Fruit fly (Drosophila melanogaster): Measurements from ENCODE around the gene CG13784.
A peak's percentile ranks its signal among the peaks of the same experiment; 100 is the strongest.

Gene CG13784

dm6 chr2L:7222829-7223272 is 3.0 kb upstream of the CG13784 start, which contains the start of gene mEFG1 (continued):
- peak; percentile 25 for TF ChIP-seq CoRest (tag; optimal IDR thresholded peaks at IDR 0.05)
- no peak for TF ChIP-seq CG6254 (GFP tag; optimal IDR thresholded peaks at IDR 0.05)
- no peak for TF ChIP-seq C15 (GFP tag; IDR thresholded peaks at IDR 0.05)
- no peak for TF ChIP-seq Nf-YA (GFP tag; IDR thresholded peaks at IDR 0.05)
- TF ChIP-seq tgo (GFP tag; IDR thresholded peaks at IDR 0.05) = no peak
- no peak for TF ChIP-seq HmgZ (tag; optimal IDR thresholded peaks at IDR 0.05)
- no peak for TF ChIP-seq CG17328 (GFP tag; IDR thresholded peaks at IDR 0.05)
- peak; percentile 29 for TF ChIP-seq CG13894 (tag; optimal IDR thresholded peaks at IDR 0.05)
- peak; percentile 72 for TF ChIP-seq row (GFP tag; IDR thresholded peaks at IDR 0.05)
- TF ChIP-seq sna (GFP tag; IDR thresholded peaks at IDR 0.05; ENCODE audit: partially characterized antibody) = peak; percentile 82
- TF ChIP-seq da (GFP tag; optimal IDR thresholded peaks at IDR 0.05) = no peak
- TF ChIP-seq Camta (GFP tag; optimal IDR thresholded peaks at IDR 0.05) = no peak
- peak; percentile 8 for TF ChIP-seq CG2120 (GFP tag; optimal IDR thresholded peaks at IDR 0.05)
- no peak for TF ChIP-seq slp2 (GFP tag; optimal IDR thresholded peaks at IDR 0.05)
- peak; percentile 54 for TF ChIP-seq pzg (GFP tag; optimal IDR thresholded peaks at IDR 0.05)
- no peak for TF ChIP-seq sisA (GFP tag; IDR thresholded peaks at IDR 0.05)
- no peak for TF ChIP-seq kni (GFP tag; optimal IDR thresholded peaks at IDR 0.05)
- no peak for TF ChIP-seq CG3838 (GFP tag; optimal IDR thresholded peaks at IDR 0.05)
- TF ChIP-seq Ssrp (tag; optimal IDR thresholded peaks at IDR 0.05) = no peak
- TF ChIP-seq CG7357 (GFP tag; IDR thresholded peaks at IDR 0.05) = no peak
- no peak for TF ChIP-seq emc (GFP tag; optimal IDR thresholded peaks at IDR 0.05)
- no peak for TF ChIP-seq wor (GFP tag; IDR thresholded peaks at IDR 0.05)
- TF ChIP-seq CG12219 (GFP tag; optimal IDR thresholded peaks at IDR 0.05) = no peak
- no peak for TF ChIP-seq CG14667 (GFP tag; IDR thresholded peaks at IDR 0.05)
- TF ChIP-seq sim (GFP tag; IDR thresholded peaks at IDR 0.05) = no peak
- TF ChIP-seq CG3163 (GFP tag; optimal IDR thresholded peaks at IDR 0.05) = no peak
- TF ChIP-seq CrebB (tag; optimal IDR thresholded peaks at IDR 0.05) = no peak
- TF ChIP-seq Lpt (GFP tag; optimal IDR thresholded peaks at IDR 0.05) = no peak
- TF ChIP-seq oc (tag; optimal IDR thresholded peaks at IDR 0.05) = no peak
- peak; percentile 62 for TF ChIP-seq sens (GFP tag)
- no peak for TF ChIP-seq lov (optimal IDR thresholded peaks at IDR 0.05)
- no peak for TF ChIP-seq lov (GFP tag; IDR thresholded peaks at IDR 0.05)
- no peak for TF ChIP-seq CG7928 (GFP tag; optimal IDR thresholded peaks at IDR 0.05)
- peak; percentile 22 for TF ChIP-seq CG15269 (tag; optimal IDR thresholded peaks at IDR 0.05)
- no peak for TF ChIP-seq Nf-YB (GFP tag; optimal IDR thresholded peaks at IDR 0.05)
- peak; percentile 19 for TF ChIP-seq phol (tag; optimal IDR thresholded peaks at IDR 0.05)
- TF ChIP-seq CkIIα-i1 (GFP tag; IDR thresholded peaks at IDR 0.05) = no peak
- no peak for TF ChIP-seq CG3281 (GFP tag; optimal IDR thresholded peaks at IDR 0.05)
- no peak for TF ChIP-seq exex (tag; optimal IDR thresholded peaks at IDR 0.05)
- no peak for TF ChIP-seq pan (optimal IDR thresholded peaks at IDR 0.05)
- TF ChIP-seq pan (GFP tag; optimal IDR thresholded peaks at IDR 0.05 in 1 of 2, IDR thresholded peaks at IDR 0.05 in 1 of 2) = peak in 1 of 2 experiments; percentile 21
- no peak for TF ChIP-seq bowl (GFP tag; IDR thresholded peaks at IDR 0.05)
- TF ChIP-seq Hmx (GFP tag; optimal IDR thresholded peaks at IDR 0.05) = no peak
- TF ChIP-seq CG11456 (GFP tag; IDR thresholded peaks at IDR 0.05) = no peak
- no peak for TF ChIP-seq CG33557 (GFP tag; optimal IDR thresholded peaks at IDR 0.05)
- TF ChIP-seq Kr (GFP tag; optimal IDR thresholded peaks at IDR 0.05) = no peak
- TF ChIP-seq croc (GFP tag; conservative IDR thresholded peaks at IDR 0.05) = no peak
- no peak for TF ChIP-seq Hand (GFP tag; optimal IDR thresholded peaks at IDR 0.05)
- TF ChIP-seq H2.0 (GFP tag; IDR thresholded peaks at IDR 0.05) = no peak
- no peak for TF ChIP-seq schlank (tag; optimal IDR thresholded peaks at IDR 0.05)
- no peak for TF ChIP-seq ftz-f1 (GFP tag; optimal IDR thresholded peaks at IDR 0.05)
- TF ChIP-seq nom (GFP tag; optimal IDR thresholded peaks at IDR 0.05) = no peak
- TF ChIP-seq CG4404 (GFP tag; IDR thresholded peaks at IDR 0.05) = no peak

Measured in whole organism, embryonic.